Worm (Caenorhabditis elegans) whole organism, young adult: ENCODE data around the gene ZK742.3.
A peak's percentile ranks its signal among the peaks of the same experiment; 100 is the strongest.

Experiments used
- B0035.1 ChIP-seq: sonication (generic microtip); optimal IDR thresholded peaks from 2 replicates; lab custom pipeline; 2016; ENCODE audit warnings: missing genetic modification characterization, mild to moderate bottlenecking, missing compliant biosample characterization, missing genotype, missing genetic modification reagents
- D2030.7 ChIP-seq: fragments of 200-800 bp; sonication (Bioruptor generic); IDR thresholded peaks from 2 replicates; pipeline ENCODE4 v1.3.6; 2022; ENCODE audit warnings: missing genetic modification reagents, missing genetic modification characterization, missing compliant biosample characterization
- F33H1.4 ChIP-seq: fragments of 200-800 bp; sonication (Bioruptor generic); IDR thresholded peaks from 2 replicates; pipeline ENCODE4 v1.3.6; 2022; ENCODE audit warnings: missing genetic modification reagents, missing genetic modification characterization, missing compliant biosample characterization
- F37B4.10 ChIP-seq: fragments of 200-800 bp; sonication (Bioruptor generic); IDR thresholded peaks from 2 replicates; pipeline ENCODE4 v1.3.6; 2022; ENCODE audit warnings: missing genetic modification characterization, missing compliant biosample characterization
- F49E8.2 ChIP-seq: sonication (generic microtip); optimal IDR thresholded peaks from 3 replicates; lab custom pipeline; 2017; ENCODE audit warnings: missing genetic modification characterization, mild to moderate bottlenecking, missing compliant biosample characterization, antibody characterized with exemption, moderate library complexity; ENCODE audit not compliant: insufficient read depth
- T26A5.8 ChIP-seq: sonication (generic microtip); optimal IDR thresholded peaks from 2 replicates; lab custom pipeline; 2016; ENCODE audit warnings: missing genetic modification characterization, missing compliant biosample characterization
- Y67H2A.10 ChIP-seq: fragments of 200-800 bp; sonication (Bioruptor generic); conservative IDR thresholded peaks from 2 replicates; pipeline ENCODE4 v1.3.6; 2022; ENCODE audit warnings: missing genetic modification reagents, missing genetic modification characterization, missing compliant biosample characterization
- ama-1 ChIP-seq, 3 experiments: fragments of 150-350 bp in 1 of 3; sonication (generic microtip) in 2 of 3; optimal IDR thresholded peaks; 2 replicates each; lab custom pipeline; 2014 to 2018; ENCODE audit warnings: missing biosample characterization in 2 of 3, missing genetic modification characterization in 2 of 3, missing genetic modification reagents in 2 of 3
- ceh-27 ChIP-seq: fragments of 200-800 bp; sonication (Bioruptor generic); optimal IDR thresholded peaks from 2 replicates; lab custom pipeline; 2018; ENCODE audit warnings: mild to moderate bottlenecking, missing genetic modification characterization, moderate library complexity, missing compliant biosample characterization
- ceh-40 ChIP-seq: fragments of 200-800 bp; sonication (Bioruptor generic); IDR thresholded peaks from 2 replicates; pipeline ENCODE4 v1.3.6; 2022; ENCODE audit warnings: missing genetic modification characterization, missing compliant biosample characterization
- ceh-58 ChIP-seq: fragments of 200-800 bp; sonication (Bioruptor generic); IDR thresholded peaks from 2 replicates; pipeline ENCODE4 v1.3.6; 2022; ENCODE audit warnings: missing genetic modification characterization, missing compliant biosample characterization
- ceh-91 ChIP-seq: fragments of 200-800 bp; sonication (Bioruptor generic); IDR thresholded peaks from 2 replicates; pipeline ENCODE4 v1.3.6; 2022; ENCODE audit warnings: missing genetic modification reagents, missing genetic modification characterization, missing compliant biosample characterization
- chd-7 ChIP-seq: sonication (generic microtip); optimal IDR thresholded peaks from 2 replicates; lab custom pipeline; 2016; ENCODE audit warnings: mild to moderate bottlenecking, missing genetic modification characterization, moderate library complexity, missing compliant biosample characterization
- dox-1 ChIP-seq: fragments of 200-800 bp; sonication (Bioruptor generic); IDR thresholded peaks from 2 replicates; pipeline ENCODE4 v1.3.6; 2022; ENCODE audit warnings: missing genetic modification reagents, missing genetic modification characterization, missing compliant biosample characterization
- egl-44 ChIP-seq: fragments of 200-800 bp; sonication (Bioruptor generic); IDR thresholded peaks from 2 replicates; pipeline ENCODE4 v1.3.6; 2022; ENCODE audit warnings: missing genetic modification reagents, missing genetic modification characterization, missing compliant biosample characterization
- hlh-26 ChIP-seq: fragments of 200-800 bp; sonication (Bioruptor generic); conservative IDR thresholded peaks from 2 replicates; pipeline ENCODE4 v1.3.6; 2022; ENCODE audit warnings: missing genetic modification reagents, missing genetic modification characterization, missing compliant biosample characterization
- hmg-1.2 ChIP-seq: fragments of 200-800 bp; sonication (Bioruptor generic); IDR thresholded peaks from 2 replicates; pipeline ENCODE4 v1.3.6; 2022; ENCODE audit warnings: missing genetic modification reagents, missing genetic modification characterization, missing compliant biosample characterization
- let-607 ChIP-seq, 2 experiments: fragments of 200-800 bp in 1 of 2; sonication (Bioruptor generic) in 1 of 2; sonication (generic microtip) in 1 of 2; optimal IDR thresholded peaks; 2 replicates each; lab custom pipeline; 2016 to 2018; ENCODE audit warnings: mild to moderate bottlenecking in 2 of 2, missing compliant biosample characterization in 2 of 2, missing genetic modification characterization in 2 of 2, moderate library complexity in 2 of 2, missing genotype in 1 of 2
- lin-40 ChIP-seq: sonication (generic microtip); optimal IDR thresholded peaks from 2 replicates; lab custom pipeline; 2016; ENCODE audit warnings: missing genetic modification characterization, mild to moderate bottlenecking, missing compliant biosample characterization, missing genotype, missing genetic modification reagents
- lin-54 ChIP-seq: fragments of 200-800 bp; sonication (Bioruptor generic); optimal IDR thresholded peaks from 2 replicates; lab custom pipeline; 2018; ENCODE audit warnings: mild to moderate bottlenecking, missing genetic modification characterization, missing compliant biosample characterization
- madf-10 ChIP-seq: sonication (generic microtip); optimal IDR thresholded peaks from 2 replicates; lab custom pipeline; 2016; ENCODE audit warnings: mild to moderate bottlenecking, missing genetic modification characterization, missing compliant biosample characterization
- madf-3 ChIP-seq: fragments of 200-800 bp; sonication (Bioruptor generic); IDR thresholded peaks from 2 replicates; pipeline ENCODE4 v1.3.6; 2022; ENCODE audit warnings: missing genetic modification reagents, missing genetic modification characterization, missing compliant biosample characterization
- mel-28 ChIP-seq: sonication (generic microtip); optimal IDR thresholded peaks from 2 replicates; lab custom pipeline; 2016; ENCODE audit warnings: borderline replicate concordance, mild to moderate bottlenecking, missing genetic modification characterization, missing compliant biosample characterization
- nhr-120 ChIP-seq: fragments of 200-800 bp; sonication (Bioruptor generic); IDR thresholded peaks from 2 replicates; pipeline ENCODE4 v1.3.6; 2022; ENCODE audit warnings: missing genetic modification characterization, missing compliant biosample characterization
- nhr-90 ChIP-seq: sonication (generic microtip); optimal IDR thresholded peaks from 2 replicates; lab custom pipeline; 2016; ENCODE audit warnings: missing genotype, mild to moderate bottlenecking, missing genetic modification characterization, missing compliant biosample characterization
- rec-8 ChIP-seq, 2 experiments: sonication (generic microtip); optimal IDR thresholded peaks; 2 replicates each; lab custom pipeline; 2016; ENCODE audit warnings: mild to moderate bottlenecking in 2 of 2, missing genetic modification characterization in 2 of 2, missing genetic modification reagents in 2 of 2, missing genotype in 2 of 2, missing biosample characterization in 1 of 2, missing compliant biosample characterization in 1 of 2, moderate library complexity in 1 of 2
- snpc-4 ChIP-seq, 5 experiments: fragments of 150-350 bp in 1 of 5; sonication (generic microtip) in 4 of 5; optimal IDR thresholded peaks; 2 replicates each; lab custom pipeline; 2014 to 2018; ENCODE audit warnings: missing genetic modification characterization in 5 of 5, missing biosample characterization in 3 of 5, antibody characterized with exemption in 2 of 5, mild to moderate bottlenecking in 2 of 5, missing compliant biosample characterization in 2 of 5, missing genotype in 2 of 5, moderate library complexity in 2 of 5, missing genetic modification reagents in 1 of 5
- tbx-9 ChIP-seq: sonication (generic microtip); optimal IDR thresholded peaks from 2 replicates; lab custom pipeline; 2016; ENCODE audit warnings: borderline replicate concordance, missing genetic modification characterization, inconsistent platforms, missing compliant biosample characterization
- unc-62 ChIP-seq: fragments of 150-350 bp; optimal IDR thresholded peaks from 2 replicates; lab custom pipeline; 2014; ENCODE audit warnings: missing biosample characterization, missing genetic modification reagents, missing genetic modification characterization
- zfh-2 ChIP-seq: fragments of 200-800 bp; sonication (Bioruptor generic); conservative IDR thresholded peaks from 2 replicates; pipeline ENCODE4 v1.3.6; 2022; ENCODE audit warnings: missing genetic modification reagents, missing genetic modification characterization, missing compliant biosample characterization
- ztf-18 ChIP-seq: sonication (generic microtip); optimal IDR thresholded peaks from 2 replicates; lab custom pipeline; 2016; ENCODE audit warnings: missing genotype, mild to moderate bottlenecking, missing genetic modification characterization, missing compliant biosample characterization
- ztf-6 ChIP-seq: fragments of 200-800 bp; sonication (Bioruptor generic); IDR thresholded peaks from 2 replicates; pipeline ENCODE4 v1.3.6; 2022; ENCODE audit warnings: missing genetic modification reagents, missing genetic modification characterization, missing compliant biosample characterization

ZK742.3 gene

ce11 chrV:7848251-7848650 is 38.5 kb upstream of the ZK742.3 start (continued):
- peak; percentile 50; the same call in 1 of the 2 replicates for TF ChIP-seq dox-1 (GFP tag; lab: Robert Waterston, UW)

DNA sequence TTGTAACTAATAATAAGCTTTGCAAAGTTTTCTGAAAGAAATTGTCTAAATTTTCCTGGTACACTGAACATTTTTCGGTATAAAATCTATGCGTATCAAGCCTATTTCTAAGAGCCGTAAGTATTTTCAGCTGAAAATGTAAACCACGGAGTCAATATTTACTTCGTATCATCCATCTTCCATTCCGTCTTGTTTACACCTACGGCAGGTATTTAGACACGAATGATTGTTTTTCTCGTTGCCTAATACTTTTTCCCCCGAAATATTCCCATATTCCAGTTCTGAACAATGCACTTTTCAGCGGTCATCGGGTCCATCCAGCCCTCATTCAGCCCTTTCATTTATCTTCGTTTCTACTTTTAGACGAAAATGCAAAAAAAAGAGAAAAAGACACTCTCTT is 38.0 kb upstream of the ZK742.3 start:
- TF ChIP-seq lin-54 (GFP tag; lab: Kevin White, UChicago) (no peak), egl-44 (GFP tag; lab: Robert Waterston, UW) (no peak), hlh-26 (GFP tag; lab: Robert Waterston, UW) (no peak)

DNA sequence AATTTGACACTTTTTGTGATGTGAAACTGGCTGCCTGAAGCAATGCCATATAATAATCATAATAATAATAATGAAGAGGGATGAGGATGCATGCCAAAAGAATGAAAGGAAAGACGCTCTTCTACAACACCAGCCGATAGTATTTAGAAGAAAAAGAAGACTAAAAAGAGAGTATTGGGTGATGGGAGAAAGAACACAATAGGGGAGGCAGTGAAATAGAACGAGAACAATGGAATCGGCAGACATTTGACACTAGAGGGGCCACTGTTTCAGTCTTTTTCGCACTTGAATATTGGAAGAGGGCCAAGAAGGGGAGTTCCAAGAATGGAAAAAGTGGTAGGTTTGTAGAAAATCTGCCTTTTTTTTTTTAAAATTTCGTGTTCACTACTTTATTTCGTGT is 37.5 kb upstream of the ZK742.3 start, which contains the start of gene memo-1:
Gene memo-1, minus strand, starts transcription at position 2 of the 400 bp plus-strand sequence.
- TF ChIP-seq unc-62 (GFP tag; lab: Kevin White, UChicago), result no peak
- 0 out of 2 replicates have a peak, but pooled peaks have one; percentile 6 for TF ChIP-seq hmg-1.2
- TF ChIP-seq ceh-27, result peak; percentile 26
- no peak for TF ChIP-seq F37B4.10 (GFP tag; lab: Robert Waterston, UW)
- TF ChIP-seq ama-1 (optimal IDR thresholded peaks at IDR 0.05; lab: Kevin White, UChicago), result peak; percentile 84
- TF ChIP-seq ama-1 (GFP tag; optimal IDR thresholded peaks at IDR 0.05; lab: Kevin White, UChicago), result no peak

DNA sequence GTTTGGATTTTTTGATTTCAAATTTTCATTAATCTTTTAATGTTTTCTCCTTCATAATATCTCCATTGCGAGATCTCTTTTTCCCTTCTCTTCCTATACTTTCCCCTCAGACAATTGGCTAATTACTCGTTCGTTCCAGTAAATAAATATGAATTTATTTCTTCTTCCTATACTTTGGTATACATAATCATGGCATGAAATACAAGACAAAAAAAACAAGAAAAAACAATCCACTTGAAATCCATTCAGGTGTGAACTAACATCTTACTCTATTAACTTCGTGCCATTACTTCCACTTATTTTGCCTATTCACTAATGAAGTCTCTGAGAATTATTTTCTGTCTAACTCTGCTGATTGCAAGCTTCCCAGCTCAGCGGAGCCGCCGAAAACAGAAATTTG is 32.5 kb upstream of the ZK742.3 start, which contains the start of gene grd-8:
Gene grd-8, plus strand, starts transcription at position 301 of the 400 bp plus-strand sequence.
- TF ChIP-seq nhr-90 (tag; lab: Kevin White, UChicago), result no peak

DNA sequence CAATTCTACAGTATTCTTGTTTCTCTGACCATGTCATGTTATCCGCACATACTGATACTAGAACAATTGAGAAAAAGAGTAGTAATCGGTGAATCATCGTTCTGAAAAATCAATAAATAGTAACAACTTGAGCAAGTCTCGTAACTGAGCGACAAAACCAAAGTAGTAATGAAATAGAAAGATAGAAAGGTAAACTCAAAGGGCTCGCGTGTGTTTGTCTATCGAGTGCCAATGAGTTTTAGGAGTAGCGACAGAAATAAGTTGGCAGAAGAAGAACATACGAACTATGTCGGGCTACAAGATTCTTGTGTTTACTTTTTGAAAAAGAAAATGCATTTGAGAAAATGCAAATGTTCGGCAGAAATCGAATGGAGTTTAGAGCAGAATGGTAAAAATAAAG is 29.8 kb upstream of the ZK742.3 start, which contains the start of gene C37C3.12:
Gene C37C3.12, minus strand, starts transcription at position 101 of the 400 bp plus-strand sequence.
- TF ChIP-seq T26A5.8 (tag; lab: Kevin White, UChicago), result no peak
- TF ChIP-seq nhr-120 (GFP tag; lab: Robert Waterston, UW), result no peak
- TF ChIP-seq, all 124 proteins: peak for 0

DNA sequence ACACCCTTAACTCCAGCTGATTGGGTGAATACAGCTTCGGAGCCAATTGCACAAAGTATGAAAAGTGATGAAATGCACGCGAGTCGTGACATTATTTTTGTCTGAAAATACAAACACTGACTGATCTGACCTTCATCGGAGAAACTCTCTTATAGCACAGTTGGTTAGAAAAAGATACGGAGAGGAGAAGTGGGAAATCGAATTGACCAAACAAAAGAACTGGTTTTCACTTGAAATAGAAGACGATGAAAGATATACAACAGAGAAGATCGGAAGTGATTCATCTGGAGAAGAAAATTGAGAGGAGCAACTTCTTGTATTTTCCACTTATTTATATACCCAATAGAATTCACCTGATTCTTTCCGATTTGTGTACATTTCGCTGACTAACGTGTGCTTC is 28.1 kb upstream of the ZK742.3 start, which contains the start of gene ttr-33:
Gene ttr-33, minus strand, starts transcription at position 101 of the 400 bp plus-strand sequence.
- no peak for TF ChIP-seq F33H1.4 (GFP tag; lab: Robert Waterston, UW)
- TF ChIP-seq mel-28, result no peak
- no peak for TF ChIP-seq madf-3
- TF ChIP-seq B0035.1 (tag; lab: Kevin White, UChicago), result no peak
- TF ChIP-seq madf-10 (tag; lab: Kevin White, UChicago), result no peak
- no peak for TF ChIP-seq let-607 (tag; optimal IDR thresholded peaks at IDR 0.05; lab: Kevin White, UChicago)
- no peak for TF ChIP-seq D2030.7
- TF ChIP-seq ztf-6, result no peak
- TF ChIP-seq lin-40 (tag; lab: Kevin White, UChicago), result no peak
- TF ChIP-seq ceh-58 (GFP tag; lab: Robert Waterston, UW), result no peak
- TF ChIP-seq snpc-4 (GFP tag; optimal IDR thresholded peaks at IDR 0.05; lab: Kevin White, UChicago), result no peak
- no peak for TF ChIP-seq snpc-4 (tag; optimal IDR thresholded peaks at IDR 0.05; lab: Kevin White, UChicago)
- TF ChIP-seq F49E8.2, result no peak
- no peak for TF ChIP-seq tbx-9
- no peak for TF ChIP-seq Y67H2A.10 (GFP tag; lab: Robert Waterston, UW)
- TF ChIP-seq zfh-2 (GFP tag; lab: Robert Waterston, UW), result no peak
- no peak for TF ChIP-seq rec-8 (tag; optimal IDR thresholded peaks at IDR 0.05; lab: Kevin White, UChicago)
- no peak for TF ChIP-seq ceh-91 (GFP tag; lab: Robert Waterston, UW)
- TF ChIP-seq ceh-40, result no peak
- no peak for TF ChIP-seq chd-7 (tag; lab: Kevin White, UChicago)
- no peak for TF ChIP-seq ztf-18 (tag; lab: Kevin White, UChicago)
